Fruit fly (Drosophila melanogaster): Measurements from ENCODE around the gene bif.

The bif gene

DNA sequence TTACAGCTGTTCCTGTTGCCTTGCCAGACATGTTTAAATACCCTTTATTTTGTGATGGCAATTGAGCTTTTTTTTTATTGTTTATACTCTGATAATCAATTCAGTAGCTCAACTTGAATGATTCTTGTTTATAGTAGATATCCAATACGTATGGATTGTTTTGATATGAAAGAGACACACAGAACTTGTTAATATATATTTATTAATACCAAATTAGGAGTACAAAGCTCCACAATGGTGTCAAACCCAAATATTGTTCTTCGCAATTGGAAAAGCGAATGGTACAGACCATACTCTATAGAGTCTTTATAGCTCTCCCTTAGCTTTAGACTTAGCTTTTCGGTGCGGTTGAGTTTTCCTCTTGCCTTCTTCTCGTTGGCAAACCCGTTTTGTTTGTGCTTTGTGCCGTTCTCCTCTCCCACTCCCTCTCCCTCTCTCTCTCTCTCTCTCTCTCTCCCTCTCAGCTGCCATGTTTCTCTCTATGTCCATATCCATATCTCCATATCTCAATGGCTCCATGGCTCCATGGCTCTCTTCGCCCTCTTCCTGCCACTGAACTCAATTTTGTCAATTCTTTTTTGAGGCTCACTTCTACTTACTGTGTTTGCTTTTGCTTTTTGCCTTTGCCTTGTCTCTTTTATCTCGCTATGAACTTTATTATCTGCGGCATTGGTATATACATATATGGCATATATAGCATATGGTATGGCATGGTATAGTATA, 7.3 kb downstream of the bif start (continued):
- TF ChIP-seq esn (GFP tag; optimal IDR thresholded peaks at IDR 0.05), result peak; percentile 86
- TF ChIP-seq fd85E (GFP tag; optimal IDR thresholded peaks at IDR 0.05), result no peak
- peak; percentile 22 for TF ChIP-seq Hr4 (GFP tag; optimal IDR thresholded peaks at IDR 0.05)
- no peak for TF ChIP-seq CG11294 (GFP tag; IDR thresholded peaks at IDR 0.05)
- TF ChIP-seq CG6808 (GFP tag; optimal IDR thresholded peaks at IDR 0.05), result peak; percentile 87
- no peak for TF ChIP-seq Gug (GFP tag; IDR thresholded peaks at IDR 0.05)
- TF ChIP-seq Sox14 (GFP tag; optimal IDR thresholded peaks at IDR 0.05), result peak; percentile 66
- TF ChIP-seq acj6 (GFP tag; optimal IDR thresholded peaks at IDR 0.05), result peak; percentile 81
- TF ChIP-seq CG1621 (tag; optimal IDR thresholded peaks at IDR 0.05), result peak; percentile 52
- TF ChIP-seq fd59A (GFP tag; optimal IDR thresholded peaks at IDR 0.05), result peak; percentile 87
- peak; percentile 67 for TF ChIP-seq Hr39 (GFP tag; optimal IDR thresholded peaks at IDR 0.05)
- TF ChIP-seq CG10631 (GFP tag; optimal IDR thresholded peaks at IDR 0.05), result peak; percentile 90
- TF ChIP-seq Sox102F (GFP tag; optimal IDR thresholded peaks at IDR 0.05), result peak; percentile 70
- TF ChIP-seq vri (GFP tag; optimal IDR thresholded peaks at IDR 0.05), result peak; percentile 68

- TF ChIP-seq eg (GFP tag; IDR thresholded peaks at IDR 0.05) (no peak), CG6808 (GFP tag; optimal IDR thresholded peaks at IDR 0.05) (peak; percentile 5), Hr39 (GFP tag; optimal IDR thresholded peaks at IDR 0.05) (no peak), CG3919 (GFP tag; optimal IDR thresholded peaks at IDR 0.05) (no peak), Eip75B (GFP tag; optimal IDR thresholded peaks at IDR 0.05) (no peak), CG8319 (GFP tag; optimal IDR thresholded peaks at IDR 0.05) (no peak), CG11902 (GFP tag; optimal IDR thresholded peaks at IDR 0.05) (no peak), Hr4 (GFP tag; optimal IDR thresholded peaks at IDR 0.05) (no peak), achi (GFP tag; optimal IDR thresholded peaks at IDR 0.05) (no peak), CG11294 (GFP tag; IDR thresholded peaks at IDR 0.05) (no peak), CG34406 (GFP tag; optimal IDR thresholded peaks at IDR 0.05) (no peak), CG7368 (GFP tag; optimal IDR thresholded peaks at IDR 0.05) (no peak), Ets21C (GFP tag; optimal IDR thresholded peaks at IDR 0.05) (no peak), CG10669 (GFP tag; optimal IDR thresholded peaks at IDR 0.05) (no peak), fd59A (GFP tag; optimal IDR thresholded peaks at IDR 0.05) (no peak), CG16779 (tag; optimal IDR thresholded peaks at IDR 0.05) (no peak), CG31627 (GFP tag; optimal IDR thresholded peaks at IDR 0.05) (no peak), Eip93F (GFP tag; optimal IDR thresholded peaks at IDR 0.05) (no peak), fkh (GFP tag; optimal IDR thresholded peaks at IDR 0.05) (no peak), Blimp-1 (GFP tag; optimal IDR thresholded peaks at IDR 0.05) (peak; percentile 52), Sox102F (GFP tag; optimal IDR thresholded peaks at IDR 0.05) (no peak), CG4318 (GFP tag; optimal IDR thresholded peaks at IDR 0.05) (no peak), CG3032 (tag; optimal IDR thresholded peaks at IDR 0.05) (no peak), Lpt (GFP tag; optimal IDR thresholded peaks at IDR 0.05) (no peak), Gug (GFP tag; IDR thresholded peaks at IDR 0.05) (0 out of 2 replicates have a peak, but pooled peaks have one; percentile 9), net (GFP tag; optimal IDR thresholded peaks at IDR 0.05) (no peak), Smox (GFP tag; optimal IDR thresholded peaks at IDR 0.05) (no peak), Sox14 (GFP tag; optimal IDR thresholded peaks at IDR 0.05) (no peak), Ets96B (tag; optimal IDR thresholded peaks at IDR 0.05) (no peak), CG6276 (GFP tag; optimal IDR thresholded peaks at IDR 0.05) (no peak), ss (GFP tag; optimal IDR thresholded peaks at IDR 0.05) (no peak), Eip78C (GFP tag) (peak; percentile 41), vri (GFP tag; optimal IDR thresholded peaks at IDR 0.05) (no peak), dsx (GFP tag; optimal IDR thresholded peaks at IDR 0.05; ENCODE audit: poor library complexity, severe bottlenecking) (no peak), CG10631 (GFP tag; optimal IDR thresholded peaks at IDR 0.05) (no peak), svp (GFP tag) (peak; percentile 65), CG6163 (GFP tag; IDR thresholded peaks at IDR 0.05) (no peak), fd85E (GFP tag; optimal IDR thresholded peaks at IDR 0.05) (no peak)
Measured at dm6 chrX:11686675-11687074, 7.9 kb downstream of the bif start.
